Worm (Caenorhabditis elegans) whole organism, early embryonic: ENCODE results near the gene algn-11.

Source experiments
- aly-1 ChIP-seq: sonication (generic microtip); optimal IDR thresholded peaks from 2 replicates; lab custom pipeline; 2016; ENCODE audit warnings: missing genetic modification characterization, missing compliant biosample characterization
- ama-1 ChIP-seq: fragments of 150-350 bp; optimal IDR thresholded peaks from 2 replicates; lab custom pipeline; 2014
- ceh-13 ChIP-seq: fragments of 200-800 bp; sonication (Bioruptor generic); optimal IDR thresholded peaks from 2 replicates; lab custom pipeline; 2018; ENCODE audit warnings: mild to moderate bottlenecking, missing genetic modification characterization, missing compliant biosample characterization
- ceh-36 ChIP-seq: sonication (generic microtip); optimal IDR thresholded peaks from 2 replicates; lab custom pipeline; 2016; ENCODE audit warnings: missing genetic modification characterization, inconsistent platforms, missing compliant biosample characterization
- hmg-4 ChIP-seq: fragments of 200-800 bp; sonication (Bioruptor generic); optimal IDR thresholded peaks from 2 replicates; lab custom pipeline; 2018; ENCODE audit warnings: mild to moderate bottlenecking, missing genetic modification characterization, missing compliant biosample characterization

ce11 chrIII:7277228-7277627 is 13.1 kb downstream of the algn-11 start, which contains the start of the genes spot-1 and B0361.11:
- TF ChIP-seq aly-1 (tag; lab: Kevin White, UChicago) (no peak), ama-1 (no peak), hmg-4 (GFP tag; lab: Kevin White, UChicago) (no peak), ceh-13 (no peak), ceh-36 (tag; lab: Kevin White, UChicago) (no peak)
